Fruit fly (Drosophila melanogaster) whole organism, embryonic: ENCODE data around the gene CG8958.

ENCODE experiments used
- ATbp ChIP-seq: fragments of 200-800 bp; sonication (Bioruptor generic); optimal IDR thresholded peaks from 2 replicates; lab custom pipeline; 2017; ENCODE audit warnings: missing biosample characterization, mild to moderate bottlenecking, missing genetic modification characterization, missing genetic modification reagents
- Abd-B ChIP-seq: fragments of 200-800 bp; sonication (Bioruptor generic); optimal IDR thresholded peaks from 2 replicates; lab custom pipeline; 2018; ENCODE audit warnings: missing biosample characterization, mild to moderate bottlenecking, missing genetic modification characterization, moderate library complexity
- Ada2b ChIP-seq: fragments of 200-800 bp; sonication (Bioruptor generic); IDR thresholded peaks from 2 replicates; pipeline ENCODE4 v1.3.6; 2022; ENCODE audit warnings: missing biosample characterization, missing genetic modification characterization
- CG11247 ChIP-seq: fragments of 200-800 bp; sonication (Bioruptor generic); IDR thresholded peaks from 2 replicates; pipeline ENCODE4 v1.3.6; 2022; ENCODE audit warnings: missing biosample characterization, missing genetic modification characterization
- CG11456 ChIP-seq: fragments of 200-800 bp; sonication (Bioruptor generic); IDR thresholded peaks from 3 replicates; pipeline ENCODE4 v1.3.6; 2022; ENCODE audit warnings: missing biosample characterization, missing genetic modification characterization
- CG12236 ChIP-seq: fragments of 200-800 bp; sonication (Bioruptor generic); optimal IDR thresholded peaks from 2 replicates; lab custom pipeline; 2016; ENCODE audit warnings: missing biosample characterization, missing genetic modification characterization
- CG12769 ChIP-seq: fragments of 200-800 bp; sonication (Bioruptor generic); optimal IDR thresholded peaks from 2 replicates; lab custom pipeline; 2019; ENCODE audit warnings: missing biosample characterization, mild to moderate bottlenecking, missing genetic modification characterization, moderate library complexity
- CG17612 ChIP-seq: fragments of 200-800 bp; sonication (Bioruptor generic); IDR thresholded peaks from 2 replicates; pipeline ENCODE4 v1.3.6; 2022; ENCODE audit warnings: missing biosample characterization, missing genetic modification characterization
- CG17912 ChIP-seq: fragments of 200-800 bp; sonication (Bioruptor generic); optimal IDR thresholded peaks from 2 replicates; lab custom pipeline; 2018; ENCODE audit warnings: missing biosample characterization, mild to moderate bottlenecking, missing genetic modification characterization
- CG18011 ChIP-seq: fragments of 200-800 bp; sonication (Bioruptor generic); optimal IDR thresholded peaks from 2 replicates; lab custom pipeline; 2017; ENCODE audit warnings: missing biosample characterization, missing genetic modification characterization, mild to moderate bottlenecking, moderate library complexity, missing genotype
- CG18599 ChIP-seq: fragments of 200-800 bp; sonication (Bioruptor generic); optimal IDR thresholded peaks from 3 replicates; lab custom pipeline; 2017; ENCODE audit warnings: missing biosample characterization, missing genetic modification characterization, mild to moderate bottlenecking, moderate library complexity, missing genetic modification reagents
- CG2120 ChIP-seq: fragments of 200-800 bp; sonication (Bioruptor generic); optimal IDR thresholded peaks from 3 replicates; lab custom pipeline; 2016; ENCODE audit warnings: missing biosample characterization, missing genetic modification characterization
- CG3065 ChIP-seq: fragments of 200-800 bp; sonication (Bioruptor generic); optimal IDR thresholded peaks from 2 replicates; lab custom pipeline; 2016; ENCODE audit warnings: missing biosample characterization, missing genetic modification characterization
- CG31388 ChIP-seq: fragments of 200-800 bp; sonication (Bioruptor generic); optimal IDR thresholded peaks from 2 replicates; lab custom pipeline; 2016; ENCODE audit warnings: missing biosample characterization, missing genetic modification characterization
- CG32532 ChIP-seq: fragments of 200-800 bp; sonication (Bioruptor generic); IDR thresholded peaks from 2 replicates; pipeline ENCODE4 v1.3.6; 2022; ENCODE audit warnings: missing biosample characterization, missing genetic modification characterization
- CG4360 ChIP-seq: fragments of 200-800 bp; sonication (Bioruptor generic); IDR thresholded peaks from 2 replicates; pipeline ENCODE4 v1.3.6; 2022; ENCODE audit warnings: missing biosample characterization, missing genetic modification characterization
- CG6272 ChIP-seq: fragments of 200-800 bp; sonication (Bioruptor generic); IDR thresholded peaks from 2 replicates; pipeline ENCODE4 v1.3.6; 2022; ENCODE audit warnings: missing biosample characterization, missing genetic modification characterization
- CG6854 ChIP-seq: fragments of 200-800 bp; sonication (Bioruptor generic); optimal IDR thresholded peaks from 3 replicates; lab custom pipeline; 2017; ENCODE audit warnings: missing biosample characterization, mild to moderate bottlenecking, missing genetic modification characterization
- CG8281 ChIP-seq: fragments of 200-800 bp; sonication (Bioruptor generic); optimal IDR thresholded peaks from 2 replicates; lab custom pipeline; 2018; ENCODE audit warnings: missing biosample characterization, mild to moderate bottlenecking, missing genetic modification characterization, moderate library complexity
- CTCF ChIP-seq: fragments of 200-800 bp; sonication (Bioruptor generic); optimal IDR thresholded peaks from 2 replicates; lab custom pipeline; 2017; ENCODE audit warnings: missing biosample characterization, mild to moderate bottlenecking, missing genetic modification characterization, moderate library complexity
- D19A ChIP-seq: fragments of 200-800 bp; optimal IDR thresholded peaks from 3 replicates; lab custom pipeline; 2019; ENCODE audit warnings: missing biosample characterization, mild to moderate bottlenecking, missing genetic modification characterization, moderate library complexity
- Dfd ChIP-seq, 2 experiments: fragments of >200 bp; optimal IDR thresholded peaks; 2 replicates each; lab custom pipeline; 2017; ENCODE audit warnings: missing biosample characterization in 2 of 2, missing genetic modification characterization in 2 of 2
- ERR ChIP-seq: fragments of 200-800 bp; sonication (Bioruptor generic); optimal IDR thresholded peaks from 2 replicates; lab custom pipeline; 2016; ENCODE audit warnings: missing biosample characterization, missing genetic modification characterization
- Ets97D ChIP-seq: fragments of 200-800 bp; sonication (Bioruptor generic); optimal IDR thresholded peaks from 3 replicates; lab custom pipeline; 2016; ENCODE audit warnings: missing biosample characterization, missing genetic modification characterization
- Fer1 ChIP-seq: fragments of 200-800 bp; sonication (Bioruptor generic); optimal IDR thresholded peaks from 2 replicates; lab custom pipeline; 2017; ENCODE audit warnings: missing biosample characterization, mild to moderate bottlenecking, missing genetic modification characterization
- H2.0 ChIP-seq: fragments of 200-800 bp; sonication (Bioruptor generic); IDR thresholded peaks from 2 replicates; pipeline ENCODE4 v1.3.6; 2022; ENCODE audit warnings: missing biosample characterization, missing genetic modification characterization
- Med ChIP-seq: fragments of 200-800 bp; sonication (Bioruptor generic); peaks from one replicate; lab custom pipeline; 2016; ENCODE audit warnings: missing biosample characterization, missing genetic modification characterization, mild to moderate bottlenecking, inconsistent platforms, moderate library complexity
- NK7.1 ChIP-seq: fragments of 200-800 bp; sonication (Bioruptor generic); optimal IDR thresholded peaks from 3 replicates; lab custom pipeline; 2016; ENCODE audit warnings: missing biosample characterization, missing genetic modification characterization
- Pdp1 ChIP-seq, 2 experiments: fragments of 200-800 bp; sonication (Bioruptor generic); optimal IDR thresholded peaks; 3 replicates each; lab custom pipeline; 2016; ENCODE audit warnings: missing biosample characterization in 2 of 2, missing genetic modification characterization in 2 of 2, mild to moderate bottlenecking in 1 of 2, moderate library complexity in 1 of 2
- Sry-β ChIP-seq: fragments of 200-800 bp; sonication (Bioruptor generic); optimal IDR thresholded peaks from 2 replicates; lab custom pipeline; 2018; ENCODE audit warnings: missing biosample characterization, mild to moderate bottlenecking, missing genetic modification characterization, moderate library complexity
- Vsx1 ChIP-seq: fragments of 200-800 bp; sonication (Bioruptor generic); optimal IDR thresholded peaks from 2 replicates; lab custom pipeline; 2017; ENCODE audit warnings: missing biosample characterization, mild to moderate bottlenecking, missing genetic modification characterization, missing genetic modification reagents
- aop ChIP-seq: fragments of 200-800 bp; sonication (Bioruptor generic); IDR thresholded peaks from 2 replicates; pipeline ENCODE4 v1.3.6; 2022; ENCODE audit warnings: missing biosample characterization, missing genetic modification characterization
- caup ChIP-seq: fragments of 200-800 bp; sonication (Bioruptor generic); optimal IDR thresholded peaks from 3 replicates; lab custom pipeline; 2017; ENCODE audit warnings: missing biosample characterization, mild to moderate bottlenecking, missing genetic modification characterization, moderate library complexity; ENCODE audit not compliant: severe bottlenecking
- cg ChIP-seq: fragments of 200-800 bp; sonication (Bioruptor generic); optimal IDR thresholded peaks from 3 replicates; lab custom pipeline; 2019; ENCODE audit warnings: missing biosample characterization, mild to moderate bottlenecking, missing genetic modification characterization, moderate library complexity
- chm ChIP-seq: fragments of 200-800 bp; sonication (Bioruptor generic); IDR thresholded peaks from 2 replicates; pipeline ENCODE4 v1.3.6; 2022; ENCODE audit warnings: missing biosample characterization, missing genetic modification characterization
- ci ChIP-seq: fragments of 200-800 bp; sonication (Bioruptor generic); IDR thresholded peaks from 3 replicates; pipeline ENCODE4 v1.3.6; 2022; ENCODE audit warnings: missing biosample characterization, missing genetic modification characterization
- cwo ChIP-seq: fragments of 200-800 bp; sonication (Bioruptor generic); optimal IDR thresholded peaks from 3 replicates; lab custom pipeline; 2017; ENCODE audit warnings: missing biosample characterization, missing genetic modification characterization, mild to moderate bottlenecking, moderate library complexity, missing genetic modification reagents
- eve ChIP-seq, 2 experiments: fragments of >200 bp; optimal IDR thresholded peaks; 2 replicates each; lab custom pipeline; 2017; ENCODE audit warnings: missing biosample characterization in 2 of 2, missing genetic modification characterization in 2 of 2
- insv ChIP-seq, 2 experiments: fragments of 200-800 bp; sonication (Bioruptor generic); optimal IDR thresholded peaks; 3 replicates each; lab custom pipeline; 2016 to 2018; ENCODE audit warnings: missing biosample characterization in 2 of 2, missing genetic modification characterization in 2 of 2
- lab ChIP-seq: fragments of 200-800 bp; sonication (Bioruptor generic); optimal IDR thresholded peaks from 3 replicates; lab custom pipeline; 2017; ENCODE audit warnings: missing biosample characterization, missing genetic modification characterization, mild to moderate bottlenecking, moderate library complexity, missing genetic modification reagents
- row ChIP-seq: fragments of 200-800 bp; sonication (Bioruptor generic); IDR thresholded peaks from 3 replicates; pipeline ENCODE4 v1.3.6; 2022; ENCODE audit warnings: missing biosample characterization, missing genetic modification characterization
- shn ChIP-seq: fragments of 200-800 bp; sonication (Bioruptor generic); optimal IDR thresholded peaks from 3 replicates; lab custom pipeline; 2016; ENCODE audit warnings: missing biosample characterization, missing genetic modification characterization
- slou ChIP-seq: fragments of 200-800 bp; sonication (Bioruptor generic); optimal IDR thresholded peaks from 3 replicates; lab custom pipeline; 2016; ENCODE audit warnings: missing biosample characterization, missing genetic modification characterization
- slp2 ChIP-seq: fragments of 200-800 bp; sonication (Bioruptor generic); optimal IDR thresholded peaks from 2 replicates; lab custom pipeline; 2016; ENCODE audit warnings: missing biosample characterization, missing genetic modification characterization
- sqz ChIP-seq: fragments of 200-800 bp; sonication (Bioruptor generic); optimal IDR thresholded peaks from 3 replicates; lab custom pipeline; 2018; ENCODE audit warnings: missing biosample characterization, mild to moderate bottlenecking, missing genetic modification characterization
- tll ChIP-seq, 2 experiments: fragments of 200-800 bp in 1 of 2; fragments of >200 bp in 1 of 2; sonication (Bioruptor generic) in 1 of 2; optimal IDR thresholded peaks; 2 replicates each; lab custom pipeline; 2017 to 2019; ENCODE audit warnings: missing biosample characterization in 2 of 2, missing genetic modification characterization in 2 of 2, mild to moderate bottlenecking in 1 of 2, moderate library complexity in 1 of 2
- trh ChIP-seq: fragments of 200-800 bp; sonication (Bioruptor generic); optimal IDR thresholded peaks from 2 replicates; lab custom pipeline; 2016; ENCODE audit warnings: missing biosample characterization, missing genetic modification characterization
- vvl ChIP-seq: fragments of 200-800 bp; sonication (Bioruptor generic); IDR thresholded peaks from 2 replicates; pipeline ENCODE4 v1.3.6; 2022; ENCODE audit warnings: missing biosample characterization, missing genetic modification characterization
- wdn ChIP-seq: fragments of 200-800 bp; sonication (Bioruptor generic); IDR thresholded peaks from 2 replicates; pipeline ENCODE4 v1.3.6; 2022; ENCODE audit warnings: missing biosample characterization, missing genetic modification characterization
- zfh2 ChIP-seq: fragments of 200-800 bp; sonication (Bioruptor generic); optimal IDR thresholded peaks from 2 replicates; lab custom pipeline; 2016; ENCODE audit warnings: missing biosample characterization, missing genetic modification characterization

The CG8958 gene

dm6 chrX:16072193-16072592, 10.8 kb upstream of the CG8958 start (continued):
- TF ChIP-seq CG18011 (GFP tag; lab: Kevin White, UChicago) (no peak), lab (GFP tag; lab: Kevin White, UChicago) (no peak), slou (GFP tag; lab: Kevin White, UChicago) (no peak), ATbp (GFP tag; lab: Kevin White, UChicago) (no peak), shn (GFP tag; lab: Kevin White, UChicago) (no peak), CG17912 (GFP tag; lab: Kevin White, UChicago) (no peak), Abd-B (GFP tag; lab: Kevin White, UChicago) (no peak), CG6854 (no peak), slp2 (GFP tag; lab: Kevin White, UChicago) (no peak), Vsx1 (GFP tag; lab: Kevin White, UChicago) (no peak), CG31388 (GFP tag; lab: Kevin White, UChicago) (no peak), D19A (tag; lab: Kevin White, UChicago) (peak; percentile 42), CG32532 (GFP tag; lab: Robert Waterston, UW) (no peak), vvl (GFP tag; lab: Robert Waterston, UW) (no peak), Ada2b (no peak), trh (GFP tag; lab: Kevin White, UChicago) (no peak), CG18599 (GFP tag; lab: Kevin White, UChicago) (no peak), CG11456 (no peak), CG2120 (GFP tag; lab: Kevin White, UChicago) (peak; percentile 12), H2.0 (GFP tag; lab: Robert Waterston, UW) (no peak), Med (GFP tag; lab: Kevin White, UChicago) (peak; percentile 23), Fer1 (GFP tag; lab: Kevin White, UChicago) (no peak), NK7.1 (GFP tag; lab: Kevin White, UChicago) (no peak), wdn (GFP tag; lab: Robert Waterston, UW) (no peak), CTCF (GFP tag; lab: Kevin White, UChicago) (no peak), chm (GFP tag; lab: Robert Waterston, UW) (no peak), cg (GFP tag; lab: Kevin White, UChicago) (peak; percentile 16)

dm6 chrX:16072658-16073374, 10.2 kb upstream of the CG8958 start:
- TF ChIP-seq tll (GFP tag; optimal IDR thresholded peaks at IDR 0.05; lab: Kevin White, UChicago) (peak in 1 of 2 experiments; percentile 64), Dfd (GFP tag; optimal IDR thresholded peaks at IDR 0.05; lab: Kevin White, UChicago) (no peak), aop (GFP tag; lab: Robert Waterston, UW) (no peak), Med (GFP tag; lab: Kevin White, UChicago) (peak; percentile 3), CG11247 (GFP tag; lab: Robert Waterston, UW) (no peak), sqz (no peak), CG17612 (GFP tag; lab: Robert Waterston, UW) (no peak), eve (GFP tag; optimal IDR thresholded peaks at IDR 0.05; lab: Kevin White, UChicago) (peak in 1 of 2 experiments; percentile 58), Sry-β (GFP tag; lab: Kevin White, UChicago) (peak; percentile 78), CG4360 (GFP tag; lab: Robert Waterston, UW) (no peak), insv (GFP tag; optimal IDR thresholded peaks at IDR 0.05; lab: Kevin White, UChicago) (no peak), Pdp1 (GFP tag; optimal IDR thresholded peaks at IDR 0.05; lab: Kevin White, UChicago) (peak in 1 of 2 experiments; percentile 57), cwo (no peak), ci (no peak), CG12769 (tag; lab: Kevin White, UChicago) (no peak), CG3065 (GFP tag; lab: Kevin White, UChicago) (no peak), zfh2 (GFP tag; lab: Kevin White, UChicago) (no peak), ERR (peak; percentile 49), Ets97D (no peak), caup (GFP tag; lab: Kevin White, UChicago) (no peak), CG6272 (GFP tag; lab: Robert Waterston, UW) (no peak), CG12236 (no peak), CG8281 (tag; lab: Kevin White, UChicago) (no peak), row (GFP tag; lab: Robert Waterston, UW) (peak; percentile 55; the same call in 1 of the 3 replicates)
